Worm (Caenorhabditis elegans) whole organism, young adult: Measurements from ENCODE around the gene trx-2.

Source experiments
- ama-1 ChIP-seq, 3 experiments: fragments of 150-350 bp in 1 of 3; sonication (generic microtip) in 2 of 3; optimal IDR thresholded peaks; 2 replicates each; lab custom pipeline; 2014 to 2018; ENCODE audit warnings: missing biosample characterization in 2 of 3, missing genetic modification characterization in 2 of 3, missing genetic modification reagents in 2 of 3
- nfya-2 ChIP-seq: fragments of 200-800 bp; sonication (Bioruptor generic); IDR thresholded peaks from 2 replicates; pipeline ENCODE4 v1.3.6; 2022; ENCODE audit warnings: missing genetic modification reagents, missing genetic modification characterization, missing compliant biosample characterization
- nhr-80 ChIP-seq: sonication (generic microtip); optimal IDR thresholded peaks from 2 replicates; lab custom pipeline; 2016; ENCODE audit warnings: missing genetic modification characterization, missing compliant biosample characterization
- snpc-4 ChIP-seq, 5 experiments: fragments of 150-350 bp in 1 of 5; sonication (generic microtip) in 4 of 5; optimal IDR thresholded peaks; 2 replicates each; lab custom pipeline; 2014 to 2018; ENCODE audit warnings: missing genetic modification characterization in 5 of 5, missing biosample characterization in 3 of 5, antibody characterized with exemption in 2 of 5, mild to moderate bottlenecking in 2 of 5, missing compliant biosample characterization in 2 of 5, missing genotype in 2 of 5, moderate library complexity in 2 of 5, missing genetic modification reagents in 1 of 5

DNA sequence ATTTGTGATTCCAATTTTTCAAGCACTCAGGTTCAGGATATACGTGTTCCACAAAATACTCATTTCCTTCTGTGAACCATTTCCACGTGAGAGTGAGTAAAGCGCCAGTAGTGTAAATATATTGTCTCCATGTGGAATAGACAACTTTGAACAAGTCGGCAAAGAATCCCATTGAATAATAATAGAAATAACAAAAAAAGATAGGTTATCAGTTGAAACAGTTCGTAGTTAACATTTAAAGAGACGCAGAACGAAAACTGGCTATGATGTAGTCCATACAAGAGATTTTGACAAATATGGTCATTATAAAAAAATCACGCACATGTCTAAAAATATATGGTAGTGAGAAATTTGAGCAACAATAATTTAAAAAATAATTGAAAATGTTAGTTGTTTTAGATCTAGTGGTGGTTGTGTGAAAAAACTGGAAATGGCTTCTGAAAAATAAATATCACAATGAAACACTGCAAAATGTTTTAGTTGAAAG is 43.0 kb downstream of the trx-2 start, which contains the start of gene ceeh-2:
- TF ChIP-seq snpc-4 (GFP tag; optimal IDR thresholded peaks at IDR 0.05; lab: Kevin White, UChicago) (no peak), snpc-4 (tag; optimal IDR thresholded peaks at IDR 0.05; lab: Kevin White, UChicago) (no peak), nhr-80 (tag; lab: Kevin White, UChicago) (peak; percentile 14), ama-1 (optimal IDR thresholded peaks at IDR 0.05; lab: Kevin White, UChicago) (no peak), ama-1 (GFP tag; optimal IDR thresholded peaks at IDR 0.05; lab: Kevin White, UChicago) (no peak), nfya-2 (GFP tag; lab: Robert Waterston, UW) (no peak)
